Fruit fly (Drosophila melanogaster) whole organism, prepupa: ENCODE data around the gene Sec22.
A peak's percentile ranks its signal among the peaks of the same experiment; 100 is the strongest.

Experiments used
- CG10631 ChIP-seq: fragments of 200-800 bp; sonication (Bioruptor generic); optimal IDR thresholded peaks from 2 replicates; lab custom pipeline; 2016; ENCODE audit warnings: missing biosample characterization, missing genetic modification characterization
- CG10669 ChIP-seq: fragments of 200-800 bp; sonication (Bioruptor generic); optimal IDR thresholded peaks from 3 replicates; lab custom pipeline; 2018; ENCODE audit warnings: missing biosample characterization, mild to moderate bottlenecking, missing genetic modification characterization, moderate library complexity
- CG11294 ChIP-seq: fragments of 200-800 bp; sonication (Bioruptor generic); IDR thresholded peaks from 2 replicates; pipeline ENCODE4 v1.3.6; 2022; ENCODE audit warnings: missing biosample characterization, missing genetic modification characterization
- CG11902 ChIP-seq: fragments of 200-800 bp; sonication (Bioruptor generic); optimal IDR thresholded peaks from 3 replicates; lab custom pipeline; 2016; ENCODE audit warnings: missing biosample characterization, missing genetic modification characterization
- CG15336 ChIP-seq: fragments of 200-800 bp; sonication (Bioruptor generic); IDR thresholded peaks from 2 replicates; pipeline ENCODE4 v1.3.6; 2022; ENCODE audit warnings: missing biosample characterization, missing genetic modification characterization
- CG3032 ChIP-seq: fragments of 200-800 bp; optimal IDR thresholded peaks from 2 replicates; lab custom pipeline; 2019; ENCODE audit warnings: missing biosample characterization, mild to moderate bottlenecking, missing genetic modification characterization, moderate library complexity
- CG31627 ChIP-seq: fragments of 200-800 bp; sonication (Bioruptor generic); optimal IDR thresholded peaks from 3 replicates; lab custom pipeline; 2016; ENCODE audit warnings: missing biosample characterization, missing genetic modification characterization
- CG32006 ChIP-seq: fragments of 200-800 bp; sonication (Bioruptor generic); optimal IDR thresholded peaks from 3 replicates; lab custom pipeline; 2017; ENCODE audit warnings: missing biosample characterization, mild to moderate bottlenecking, missing genetic modification characterization
- CG3919 ChIP-seq: fragments of 200-800 bp; sonication (Bioruptor generic); optimal IDR thresholded peaks from 3 replicates; lab custom pipeline; 2016; ENCODE audit warnings: missing biosample characterization, missing genetic modification characterization
- CG4318 ChIP-seq: fragments of 200-800 bp; sonication (Bioruptor generic); optimal IDR thresholded peaks from 3 replicates; lab custom pipeline; 2017; ENCODE audit warnings: missing biosample characterization, mild to moderate bottlenecking, missing genetic modification characterization
- CG6163 ChIP-seq: fragments of 200-800 bp; sonication (Bioruptor generic); IDR thresholded peaks from 3 replicates; pipeline ENCODE4 v1.3.6; 2022; ENCODE audit warnings: missing biosample characterization, missing genetic modification characterization
- CG6276 ChIP-seq: fragments of 200-800 bp; sonication (Bioruptor generic); optimal IDR thresholded peaks from 2 replicates; lab custom pipeline; 2017; ENCODE audit warnings: missing biosample characterization, mild to moderate bottlenecking, missing genetic modification characterization
- CG6808 ChIP-seq: fragments of 200-800 bp; sonication (Bioruptor generic); optimal IDR thresholded peaks from 3 replicates; lab custom pipeline; 2017; ENCODE audit warnings: missing biosample characterization, missing genetic modification characterization, mild to moderate bottlenecking, moderate library complexity, missing genetic modification reagents
- CG7368 ChIP-seq: fragments of 200-800 bp; sonication (Bioruptor generic); optimal IDR thresholded peaks from 3 replicates; lab custom pipeline; 2016; ENCODE audit warnings: missing biosample characterization, missing genetic modification characterization
- CG8119 ChIP-seq: fragments of 200-800 bp; sonication (Bioruptor generic); IDR thresholded peaks from 3 replicates; pipeline ENCODE4 v1.3.6; 2022; ENCODE audit warnings: missing biosample characterization, missing genetic modification characterization
- CG8319 ChIP-seq: fragments of 200-800 bp; sonication (Bioruptor generic); optimal IDR thresholded peaks from 3 replicates; lab custom pipeline; 2016; ENCODE audit warnings: missing biosample characterization, missing genetic modification characterization
- Eip75B ChIP-seq: fragments of 200-800 bp; sonication (Bioruptor generic); optimal IDR thresholded peaks from 3 replicates; lab custom pipeline; 2016; ENCODE audit warnings: missing biosample characterization, missing genetic modification characterization
- Eip78C ChIP-seq: fragments of 200-800 bp; sonication (Bioruptor generic); peaks from one replicate; lab custom pipeline; 2016; ENCODE audit warnings: missing biosample characterization, missing genetic modification characterization
- Eip93F ChIP-seq: fragments of 200-800 bp; sonication (Bioruptor generic); optimal IDR thresholded peaks from 2 replicates; lab custom pipeline; 2016; ENCODE audit warnings: missing biosample characterization, mild to moderate bottlenecking, missing genetic modification characterization
- Gug ChIP-seq: fragments of 200-800 bp; sonication (Bioruptor generic); IDR thresholded peaks from 2 replicates; pipeline ENCODE4 v1.3.6; 2022; ENCODE audit warnings: missing biosample characterization, missing genetic modification characterization
- Hr38 ChIP-seq: sonication (Bioruptor generic); optimal IDR thresholded peaks from 2 replicates; lab custom pipeline; 2016; ENCODE audit warnings: missing biosample characterization, missing genetic modification characterization
- Hr39 ChIP-seq: fragments of 200-800 bp; sonication (Bioruptor generic); optimal IDR thresholded peaks from 2 replicates; lab custom pipeline; 2016; ENCODE audit warnings: missing biosample characterization, missing genetic modification characterization
- Hr4 ChIP-seq: fragments of 200-800 bp; sonication (Bioruptor generic); optimal IDR thresholded peaks from 3 replicates; lab custom pipeline; 2016; ENCODE audit warnings: missing biosample characterization, missing genetic modification characterization
- Lpt ChIP-seq: fragments of 200-800 bp; sonication (Bioruptor generic); optimal IDR thresholded peaks from 3 replicates; lab custom pipeline; 2016; ENCODE audit warnings: missing biosample characterization, missing genetic modification characterization
- OdsH ChIP-seq: fragments of 200-800 bp; sonication (Bioruptor generic); optimal IDR thresholded peaks from 3 replicates; lab custom pipeline; 2016; ENCODE audit warnings: missing biosample characterization, missing genetic modification characterization
- Sox102F ChIP-seq: fragments of 200-800 bp; sonication (Bioruptor generic); optimal IDR thresholded peaks from 2 replicates; lab custom pipeline; 2016; ENCODE audit warnings: missing biosample characterization, mild to moderate bottlenecking, missing genetic modification characterization
- Sox14 ChIP-seq: fragments of 200-800 bp; sonication (Bioruptor generic); optimal IDR thresholded peaks from 3 replicates; lab custom pipeline; 2016; ENCODE audit warnings: missing biosample characterization, missing genetic modification characterization
- achi ChIP-seq: fragments of 200-800 bp; sonication (Bioruptor generic); optimal IDR thresholded peaks from 3 replicates; lab custom pipeline; 2016; ENCODE audit warnings: missing biosample characterization, missing genetic modification characterization
- dac ChIP-seq: fragments of 200-800 bp; sonication (Bioruptor generic); optimal IDR thresholded peaks from 2 replicates; lab custom pipeline; 2017; ENCODE audit warnings: missing biosample characterization, mild to moderate bottlenecking, missing genetic modification characterization
- dsx ChIP-seq: fragments of 200-800 bp; optimal IDR thresholded peaks from 3 replicates; lab custom pipeline; 2019; ENCODE audit warnings: missing biosample characterization, mild to moderate bottlenecking, missing genetic modification characterization, moderate library complexity; ENCODE audit not compliant: poor library complexity, severe bottlenecking
- eg ChIP-seq: fragments of 200-800 bp; sonication (Bioruptor generic); IDR thresholded peaks from 3 replicates; pipeline ENCODE4 v1.3.6; 2022; ENCODE audit warnings: missing biosample characterization, missing genetic modification characterization
- fkh ChIP-seq: fragments of 200-800 bp; sonication (Bioruptor generic); optimal IDR thresholded peaks from 3 replicates; lab custom pipeline; 2017; ENCODE audit warnings: missing biosample characterization, mild to moderate bottlenecking, missing genetic modification characterization, moderate library complexity
- lz ChIP-seq: fragments of 200-800 bp; sonication (Bioruptor generic); optimal IDR thresholded peaks from 3 replicates; lab custom pipeline; 2016; ENCODE audit warnings: missing biosample characterization, missing genetic modification characterization
- pdm3 ChIP-seq: fragments of 200-800 bp; sonication (Bioruptor generic); optimal IDR thresholded peaks from 3 replicates; lab custom pipeline; 2016; ENCODE audit warnings: missing biosample characterization, missing genetic modification characterization
- salr ChIP-seq, 2 experiments: fragments of 200-800 bp; sonication (Bioruptor generic); optimal IDR thresholded peaks; 3 replicates each; lab custom pipeline; 2016 to 2018; ENCODE audit warnings: missing biosample characterization in 2 of 2, missing genetic modification characterization in 2 of 2, mild to moderate bottlenecking in 1 of 2
- spab ChIP-seq: fragments of 200-800 bp; sonication (Bioruptor generic); optimal IDR thresholded peaks from 2 replicates; lab custom pipeline; 2017; ENCODE audit warnings: missing biosample characterization, mild to moderate bottlenecking, missing genetic modification characterization, missing genetic modification reagents
- topi ChIP-seq: fragments of 200-800 bp; sonication (Bioruptor generic); optimal IDR thresholded peaks from 3 replicates; lab custom pipeline; 2016; ENCODE audit warnings: missing biosample characterization, missing genetic modification characterization

Sec22 gene

DNA sequence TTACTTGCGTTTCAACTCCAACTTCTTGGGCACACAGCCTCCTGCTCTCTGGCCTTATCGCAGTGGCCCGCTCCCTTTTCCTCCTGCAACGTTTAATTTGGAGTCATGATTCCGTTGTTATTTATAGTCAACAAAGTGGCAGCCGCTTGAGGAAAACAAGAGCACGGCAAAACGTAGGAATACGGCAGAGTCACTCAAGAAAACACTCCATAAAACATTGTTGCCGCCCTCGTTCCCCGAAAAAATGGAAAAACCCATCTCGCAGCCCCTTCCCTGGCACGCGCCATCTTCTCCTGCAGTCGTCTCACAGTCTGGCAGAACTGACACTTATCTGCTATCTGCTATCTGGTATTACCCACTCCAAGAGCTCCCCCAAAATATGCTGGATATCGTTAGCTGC is 19.1 kb downstream of the Sec22 start:
- TF ChIP-seq CG3919 (GFP tag; lab: Kevin White, UChicago) (no peak), CG6276 (GFP tag; lab: Kevin White, UChicago) (no peak)

DNA sequence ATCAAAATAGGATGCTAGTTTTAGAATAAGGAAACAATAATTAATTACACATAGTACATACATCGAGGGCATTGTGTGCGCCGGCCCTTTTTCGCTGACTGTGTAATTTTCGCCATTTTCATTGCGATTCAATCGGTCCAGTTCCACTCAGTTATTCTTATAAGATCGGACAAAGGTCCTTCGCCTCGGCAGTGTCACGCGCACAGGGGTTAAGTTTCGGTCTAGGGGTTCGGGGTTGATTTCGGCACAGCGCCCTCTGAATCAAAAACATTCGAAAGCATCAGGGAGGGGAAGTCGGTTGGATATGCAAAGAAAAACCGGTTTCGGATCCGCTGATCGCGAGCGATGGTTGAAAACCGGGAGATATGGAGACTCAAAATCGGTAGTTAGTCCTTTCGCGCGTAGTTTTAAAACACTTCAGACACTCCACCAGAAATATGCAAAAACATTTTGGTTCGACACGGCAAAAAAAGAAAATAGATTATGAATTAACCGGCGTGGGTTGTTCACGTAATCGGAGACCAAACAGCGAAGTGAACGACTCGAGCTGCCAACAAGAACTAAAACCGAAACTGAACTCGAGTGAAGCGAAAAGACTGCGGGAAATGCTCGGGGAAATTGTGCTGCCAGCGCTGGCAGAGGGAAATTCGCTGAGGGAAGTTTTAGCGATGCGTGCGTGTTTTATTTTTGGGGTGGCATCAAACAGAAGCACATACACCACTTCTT is 30.3 kb downstream of the Sec22 start:
- no peak for TF ChIP-seq Hr39 (GFP tag; lab: Kevin White, UChicago)
- TF ChIP-seq Sox102F (GFP tag; lab: Kevin White, UChicago) = no peak
- no peak for TF ChIP-seq Hr4 (GFP tag; lab: Kevin White, UChicago)
- no peak for TF ChIP-seq CG3919 (GFP tag; lab: Kevin White, UChicago)

DNA sequence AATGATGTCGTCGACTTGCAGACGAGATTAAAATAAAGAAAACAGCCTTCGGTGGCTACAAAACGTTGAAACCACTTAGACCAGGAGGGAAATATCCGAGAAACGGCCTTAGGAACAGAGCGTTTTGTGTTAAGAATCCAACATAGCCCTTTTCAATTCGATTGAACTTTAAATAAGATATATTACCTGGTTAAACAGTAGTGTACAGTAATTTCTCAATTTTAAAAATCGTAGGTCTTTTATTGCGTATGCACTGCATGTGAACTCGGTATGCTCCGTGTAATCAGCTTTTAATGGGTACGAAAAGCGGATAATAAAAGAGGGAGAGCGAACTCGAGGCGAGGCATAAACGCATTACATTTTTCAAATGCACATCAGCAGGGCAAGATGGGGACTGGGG is 32.1 kb downstream of the Sec22 start:
- TF ChIP-seq CG4318 (GFP tag; lab: Kevin White, UChicago) (peak; percentile 51), CG10631 (GFP tag; lab: Kevin White, UChicago) (peak; percentile 5), eg (GFP tag; lab: Robert Waterston, UW) (peak; percentile 37; the same call in 1 of the 3 replicates), CG6276 (GFP tag; lab: Kevin White, UChicago) (peak; percentile 16), CG8119 (peak; percentile 58; the same call in 2 of the 3 replicates), dsx (GFP tag; lab: Kevin White, UChicago) (no peak), salr (GFP tag; optimal IDR thresholded peaks at IDR 0.05; lab: Kevin White, UChicago) (peak in 1 of 2 experiments; percentile 22), Eip78C (GFP tag; lab: Kevin White, UChicago) (peak; percentile 73), OdsH (GFP tag; lab: Kevin White, UChicago) (peak; percentile 24), CG6163 (GFP tag; lab: Robert Waterston, UW) (peak; percentile 47; the same call in 1 of the 3 replicates), Eip75B (GFP tag; lab: Kevin White, UChicago) (no peak), topi (GFP tag; lab: Kevin White, UChicago) (no peak), Gug (GFP tag; lab: Robert Waterston, UW) (peak; percentile 42; the same call in 1 of the 2 replicates), spab (no peak), pdm3 (GFP tag; lab: Kevin White, UChicago) (peak; percentile 1), CG32006 (peak; percentile 70), CG15336 (GFP tag; lab: Robert Waterston, UW) (peak; percentile 54), Sox14 (peak; percentile 7), CG6808 (GFP tag; lab: Kevin White, UChicago) (no peak), Hr4 (GFP tag; lab: Kevin White, UChicago) (peak; percentile 62), dac (peak; percentile 15), Lpt (GFP tag; lab: Kevin White, UChicago) (peak; percentile 32)
- TF ChIP-seq, all 60 proteins: peak for 17

DNA sequence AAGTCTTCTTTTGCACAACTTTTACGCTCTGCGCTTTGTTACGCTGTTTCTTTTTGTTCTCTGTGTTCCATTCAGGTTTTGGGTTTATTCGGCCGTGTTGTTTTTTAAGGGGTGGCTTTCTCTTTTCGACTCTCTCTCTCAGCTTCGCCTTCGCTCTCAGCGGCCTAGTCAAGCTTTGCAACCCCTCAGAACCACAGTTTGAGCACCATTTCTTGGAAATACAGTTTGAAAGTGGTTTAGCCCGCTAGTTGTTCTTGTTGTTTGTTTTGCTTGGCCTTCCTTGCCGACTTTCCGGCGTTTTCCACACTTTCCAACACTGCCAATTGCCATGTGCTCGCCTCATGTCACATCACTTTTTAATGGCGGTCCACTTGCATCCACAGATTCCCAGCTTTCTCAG is 35.2 kb downstream of the Sec22 start:
- TF ChIP-seq lz (no peak), CG10631 (GFP tag; lab: Kevin White, UChicago) (no peak), Eip93F (no peak), spab (no peak), achi (GFP tag; lab: Kevin White, UChicago) (no peak), CG10669 (GFP tag; lab: Kevin White, UChicago) (no peak), Hr4 (GFP tag; lab: Kevin White, UChicago) (no peak), CG11294 (GFP tag; lab: Robert Waterston, UW) (no peak), CG31627 (no peak), Sox14 (no peak), CG3032 (tag; lab: Kevin White, UChicago) (no peak), eg (GFP tag; lab: Robert Waterston, UW) (no peak), CG7368 (no peak), Eip75B (GFP tag; lab: Kevin White, UChicago) (no peak), Hr38 (no peak), CG11902 (no peak), CG8319 (GFP tag; lab: Kevin White, UChicago) (no peak), fkh (GFP tag; lab: Kevin White, UChicago) (no peak), CG6808 (GFP tag; lab: Kevin White, UChicago) (no peak)
